Fruit fly (Drosophila melanogaster) whole organism: Measurements from ENCODE around the gene Calr.

Experiments used
- CG8478 ChIP-seq: fragments of >200 bp; optimal IDR thresholded peaks from 2 replicates; lab custom pipeline; 2018; ENCODE audit warnings: inconsistent platforms
- EcR ChIP-seq, 2 experiments: fragments of >200 bp; optimal IDR thresholded peaks; 2 replicates each; lab custom pipeline; 2017; ENCODE audit warnings: missing biosample characterization in 2 of 2, missing genetic modification characterization in 2 of 2, missing genetic modification reagents in 2 of 2
- pan ChIP-seq: fragments of >200 bp; optimal IDR thresholded peaks from 2 replicates; lab custom pipeline; 2017
- psq ChIP-seq: fragments of >200 bp; optimal IDR thresholded peaks from 2 replicates; lab custom pipeline; 2017

DNA sequence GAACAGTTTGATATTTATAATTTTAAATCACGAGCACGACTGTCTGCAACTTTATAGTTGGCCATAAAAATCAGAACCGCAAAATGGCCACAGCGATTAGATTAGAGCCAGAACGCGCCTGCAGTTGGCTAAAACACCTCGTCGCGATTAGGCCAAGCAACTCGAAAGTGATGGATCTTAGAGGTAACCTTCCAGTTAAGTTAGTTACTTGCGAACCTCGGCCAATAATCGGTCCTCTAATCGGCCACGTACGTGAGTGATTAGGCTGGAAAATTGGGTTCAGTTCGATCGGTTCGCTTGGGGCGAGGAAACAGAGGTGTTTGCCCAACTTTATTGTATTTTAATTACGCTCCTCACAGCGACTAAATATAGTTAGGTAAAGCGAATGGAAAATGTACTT lies 10.4 kb downstream of the Calr start:
- no peak for TF ChIP-seq psq
- TF ChIP-seq EcR (GFP tag; optimal IDR thresholded peaks at IDR 0.05; lab: Kevin White, UChicago): no peak
- no peak for TF ChIP-seq pan
- TF ChIP-seq CG8478 (lab: Kevin White, UChicago): no peak
